Fruit fly (Drosophila melanogaster): ENCODE results near the gene ine.

ine gene

DNA sequence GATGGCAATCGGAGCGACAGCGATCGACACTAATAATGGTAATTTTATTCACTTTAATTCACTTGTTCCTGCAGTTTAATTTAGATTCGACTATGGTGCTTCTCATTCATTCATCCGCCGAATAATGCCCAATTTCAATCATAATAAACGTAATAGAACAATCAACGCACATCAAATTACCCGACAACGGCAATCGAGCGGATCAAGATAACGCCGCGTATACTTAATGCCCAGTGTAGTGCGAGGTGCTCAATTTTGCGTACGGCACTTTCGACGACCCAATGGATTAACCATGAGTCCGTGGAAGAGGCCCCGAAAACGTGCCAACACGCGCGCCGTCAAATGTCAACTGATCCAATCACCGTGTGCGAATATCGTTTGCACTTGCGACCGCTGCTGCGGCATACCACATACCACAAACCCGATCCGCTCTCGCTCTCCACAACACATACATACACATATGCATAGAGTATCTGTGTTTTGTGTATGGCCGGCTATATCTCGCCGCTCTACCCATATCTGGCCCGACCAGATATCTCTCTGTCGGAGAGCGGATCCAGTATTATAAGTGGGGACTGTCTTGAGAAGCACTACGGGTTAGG lies at the start of gene ine:
Gene ine (minus strand): TSS at position 351 of the 602 bp plus-strand sequence.
- TF ChIP-seq CG17801 (GFP tag; optimal IDR thresholded peaks at IDR 0.05; ENCODE audit: partially characterized antibody): no peak

DNA sequence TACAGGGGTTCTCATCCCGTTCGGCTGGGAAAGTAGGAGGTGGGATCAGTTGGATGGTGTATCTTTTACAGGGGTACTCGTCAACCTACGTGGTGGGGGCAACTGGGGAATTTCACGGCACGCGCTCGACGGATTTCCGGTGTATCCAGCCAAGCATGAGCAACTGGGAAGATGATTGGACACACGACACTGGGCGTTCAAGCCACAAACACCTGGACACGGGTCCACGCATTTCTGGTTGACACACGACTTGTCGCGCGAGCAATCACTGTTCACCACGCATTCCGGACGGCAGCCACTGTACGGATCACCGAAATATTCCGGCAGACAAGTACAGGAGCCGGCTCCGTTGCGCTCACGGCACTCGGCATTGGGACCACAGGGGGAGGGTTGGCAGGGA lies 44.5 kb upstream of the ine start:
- no peak for TF ChIP-seq CG17801 (GFP tag; optimal IDR thresholded peaks at IDR 0.05; ENCODE audit: partially characterized antibody)

DNA sequence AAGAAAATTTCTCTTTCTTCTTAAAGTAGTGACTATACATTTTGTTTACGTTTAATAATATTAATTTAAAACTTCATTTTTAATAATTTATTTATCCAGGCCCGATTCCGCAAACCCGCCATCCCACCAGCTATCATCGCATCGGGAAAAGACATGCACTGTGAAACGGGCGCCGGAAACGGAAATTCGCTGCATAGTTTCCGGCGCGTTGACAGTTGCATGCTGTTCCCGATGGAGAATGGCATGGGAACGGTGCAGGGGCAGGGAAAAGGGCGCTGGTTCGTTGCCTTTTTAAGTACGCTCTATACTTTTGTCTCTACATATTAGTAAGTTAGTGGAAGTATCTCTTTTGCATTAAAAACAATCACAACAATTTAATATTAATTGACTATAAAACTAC lies 1.2 kb upstream of the ine start:
- no peak for TF ChIP-seq CG17801 (GFP tag; optimal IDR thresholded peaks at IDR 0.05; ENCODE audit: partially characterized antibody)

DNA sequence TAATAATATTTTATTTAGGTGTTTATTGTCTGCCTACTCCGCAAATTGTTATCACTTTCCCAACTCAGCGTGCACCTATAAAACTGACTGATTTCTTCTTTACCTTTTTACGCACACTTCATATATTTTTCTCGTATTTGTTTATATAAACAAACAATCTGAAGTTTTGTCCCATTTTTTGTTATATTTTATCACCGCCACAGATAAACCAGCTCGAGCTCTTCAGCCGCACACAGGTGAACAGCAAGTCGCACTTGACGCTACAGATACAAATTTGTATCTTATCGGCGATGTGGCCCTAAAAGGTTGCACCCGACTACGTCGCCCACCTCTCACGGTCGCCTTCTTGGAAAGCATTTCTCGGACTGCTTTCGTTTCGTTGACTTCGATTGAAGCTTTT lies 1.4 kb downstream of the ine start:
- no peak for TF ChIP-seq CG17801 (GFP tag; optimal IDR thresholded peaks at IDR 0.05; ENCODE audit: partially characterized antibody)

DNA sequence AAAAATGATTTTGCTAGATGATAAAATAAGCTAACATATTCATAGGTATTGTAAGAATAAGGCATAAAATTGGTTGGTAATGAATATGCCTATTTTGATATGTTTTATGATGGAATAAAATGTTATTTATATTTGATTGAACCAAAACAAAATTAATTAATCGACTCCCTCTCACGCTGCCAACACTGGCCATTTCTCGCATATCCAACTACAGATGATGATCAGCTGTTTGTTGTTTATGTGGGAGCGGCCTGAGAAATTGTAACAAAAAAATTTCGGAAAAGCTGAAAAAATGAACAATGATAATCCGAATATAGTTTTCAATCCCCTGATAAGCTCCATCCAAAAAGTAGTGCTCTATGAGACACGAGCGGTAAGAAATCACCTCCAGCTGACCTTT lies 11.9 kb downstream of the ine start, which contains the start of gene FIG4:
Gene FIG4 (plus strand): TSS at position 229 of the 400 bp plus-strand sequence.
- peak; percentile 12 for TF ChIP-seq CG17801 (GFP tag; optimal IDR thresholded peaks at IDR 0.05; ENCODE audit: partially characterized antibody)

DNA sequence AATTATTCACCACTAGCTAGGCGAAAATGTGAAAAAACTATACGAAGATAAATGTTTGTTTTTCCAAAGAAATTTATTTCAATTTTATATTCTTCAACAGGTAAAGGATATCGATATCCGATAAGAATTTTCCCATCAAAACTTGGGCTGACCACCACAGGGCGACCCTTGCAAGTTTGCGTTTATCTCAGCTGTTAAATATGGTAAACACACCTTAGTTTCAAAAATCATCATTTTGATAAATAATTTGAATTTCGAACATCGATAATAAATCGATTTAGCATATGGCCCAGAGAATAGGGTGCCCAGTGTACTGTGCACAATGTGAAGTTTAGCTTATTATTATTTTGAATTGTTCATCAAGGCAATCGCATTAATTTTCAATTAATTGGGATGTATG lies 13.5 kb downstream of the ine start, which contains the start of the genes CG15443 and Paris:
Gene CG15443 (minus strand): TSS at position 125 of the 400 bp plus-strand sequence.
Gene Paris (plus strand): TSS at position 289 of the 400 bp plus-strand sequence.
- no peak for TF ChIP-seq CG17801 (GFP tag; optimal IDR thresholded peaks at IDR 0.05; ENCODE audit: partially characterized antibody)

DNA sequence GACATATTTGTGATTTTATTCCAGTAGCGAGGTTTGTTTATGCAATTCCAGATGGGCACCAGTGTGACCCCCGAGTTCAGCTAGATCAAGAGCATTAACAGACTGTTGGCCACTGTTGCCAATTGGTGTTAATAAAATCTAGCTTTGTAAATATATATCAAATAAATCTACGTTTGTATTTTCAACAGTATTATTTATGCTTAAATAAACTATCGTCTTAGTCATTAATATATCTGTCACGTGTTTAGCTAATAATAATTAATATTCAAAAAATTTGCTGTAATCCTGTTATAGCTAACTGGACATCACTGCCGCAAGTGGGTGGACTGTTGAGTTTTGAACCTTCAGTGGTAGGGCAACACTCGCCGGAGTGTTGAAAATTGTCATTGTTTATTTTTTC lies 17.3 kb downstream of the ine start, which contains the start of the genes mRpL27 and CG15435:
Gene mRpL27 (minus strand): TSS at position 96 of the 400 bp plus-strand sequence.
Gene CG15435 (plus strand): TSS at position 187 of the 400 bp plus-strand sequence.
- no peak for TF ChIP-seq CG17801 (GFP tag; optimal IDR thresholded peaks at IDR 0.05; ENCODE audit: partially characterized antibody)

DNA sequence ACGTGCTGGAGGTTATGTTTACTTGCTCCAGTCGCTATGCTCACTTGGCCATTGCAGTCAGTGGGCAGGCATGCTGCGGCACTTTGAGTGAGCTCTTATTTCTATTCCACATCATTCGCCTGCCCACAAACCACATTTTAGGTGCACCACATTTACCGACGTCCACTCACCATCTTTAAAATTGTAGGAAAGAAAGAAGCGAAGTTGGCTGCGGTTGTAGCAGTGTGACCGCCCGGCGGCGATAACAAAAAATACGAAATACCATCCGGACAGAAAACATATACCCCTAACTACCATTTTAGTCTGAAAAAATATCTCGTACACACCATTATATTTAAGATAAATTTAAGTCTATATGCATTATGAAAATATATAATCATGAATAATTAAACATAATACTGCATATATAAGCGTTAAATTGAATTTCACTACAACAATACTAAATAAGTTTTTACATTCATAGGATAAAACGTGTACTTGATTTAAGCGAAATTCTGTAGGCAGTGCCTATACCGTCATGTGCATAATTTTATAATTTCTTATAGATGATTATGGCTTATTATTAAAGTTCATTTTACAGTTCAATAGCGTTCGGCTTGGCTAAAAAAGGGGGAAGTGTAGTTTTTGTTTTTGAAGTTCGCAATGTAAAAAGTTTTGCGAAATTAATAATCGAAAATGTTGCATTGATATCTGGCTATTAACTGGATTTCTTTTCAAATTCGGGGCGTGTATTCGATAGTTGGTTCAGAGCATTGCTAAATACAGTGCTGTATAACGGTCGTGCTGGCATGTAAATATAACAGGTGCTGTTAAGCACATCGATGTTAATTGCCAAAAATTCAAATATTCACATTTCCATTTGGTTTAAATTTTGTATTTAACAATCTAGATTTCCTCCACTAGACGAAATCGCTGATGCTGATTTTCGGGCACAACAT lies 18.4 kb downstream of the ine start, which contains the start of gene RpL27A:
Gene RpL27A (minus strand): TSS at position 246 of the 938 bp plus-strand sequence.
- TF ChIP-seq CG17801 (GFP tag; optimal IDR thresholded peaks at IDR 0.05; ENCODE audit: partially characterized antibody): peak; percentile 61

DNA sequence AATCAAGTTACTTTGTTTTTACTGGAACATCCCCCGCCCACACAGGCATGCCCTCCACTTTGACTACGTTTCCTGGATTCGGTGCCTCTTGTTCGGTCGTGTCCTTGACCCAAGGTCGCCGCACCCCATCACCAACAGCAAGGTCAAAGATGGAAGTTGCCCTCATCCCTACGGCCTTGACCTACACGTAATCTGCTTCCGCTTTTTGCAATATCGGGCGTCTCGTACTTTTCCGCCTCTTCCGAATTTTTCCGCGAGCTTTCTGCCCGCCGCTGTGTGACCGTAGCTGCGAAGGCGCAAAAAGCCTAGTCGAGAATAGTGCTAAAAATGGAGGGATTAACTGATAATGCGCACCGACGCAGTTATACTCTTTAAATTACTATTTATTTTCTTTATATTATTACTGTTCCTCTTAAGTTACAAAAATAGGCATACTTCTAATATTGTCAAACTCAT lies 20.3 kb downstream of the ine start, which contains the start of gene Gs1l:
Gene Gs1l (minus strand): TSS at position 269 of the 456 bp plus-strand sequence.
- TF ChIP-seq CG17801 (GFP tag; optimal IDR thresholded peaks at IDR 0.05; ENCODE audit: partially characterized antibody): peak; percentile 26

DNA sequence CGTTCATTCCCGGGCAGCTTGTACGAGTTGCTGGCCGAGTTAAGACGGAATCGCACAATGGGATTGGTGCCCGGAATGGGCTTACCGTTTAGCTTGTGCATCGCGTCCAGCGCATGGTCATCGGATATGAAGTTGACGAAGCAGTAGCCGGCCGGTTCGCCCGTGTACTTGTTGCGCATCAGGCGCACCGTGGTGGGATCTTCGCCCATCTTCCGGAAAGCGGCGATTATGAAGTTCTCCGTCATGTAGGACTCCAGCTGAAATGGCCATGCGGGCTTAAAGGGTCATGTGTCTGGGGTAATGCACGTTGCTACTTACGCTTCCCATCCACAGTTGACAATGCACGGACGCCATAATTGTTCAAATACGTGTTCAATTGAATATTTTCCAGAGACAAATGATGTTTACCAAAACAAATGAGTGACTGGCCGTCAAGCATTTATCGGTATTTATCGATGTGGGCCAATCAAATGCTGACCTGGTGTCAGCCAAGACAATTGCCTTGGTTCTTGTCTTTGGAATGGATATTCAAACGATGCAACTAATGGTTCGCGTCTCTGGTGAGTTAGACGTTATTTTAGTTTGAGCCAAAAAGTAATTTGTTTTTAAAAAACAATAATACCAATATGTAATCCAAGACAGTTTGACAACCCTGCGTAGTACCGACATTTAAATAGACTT lies 22.7 kb downstream of the ine start, which contains the start of the genes Secp43 and ND-B8:
Gene Secp43 (minus strand): TSS at position 445 of the 681 bp plus-strand sequence.
Gene ND-B8 (plus strand): TSS at position 618 of the 681 bp plus-strand sequence.
- TF ChIP-seq CG17801 (GFP tag; optimal IDR thresholded peaks at IDR 0.05; ENCODE audit: partially characterized antibody): no peak

DNA sequence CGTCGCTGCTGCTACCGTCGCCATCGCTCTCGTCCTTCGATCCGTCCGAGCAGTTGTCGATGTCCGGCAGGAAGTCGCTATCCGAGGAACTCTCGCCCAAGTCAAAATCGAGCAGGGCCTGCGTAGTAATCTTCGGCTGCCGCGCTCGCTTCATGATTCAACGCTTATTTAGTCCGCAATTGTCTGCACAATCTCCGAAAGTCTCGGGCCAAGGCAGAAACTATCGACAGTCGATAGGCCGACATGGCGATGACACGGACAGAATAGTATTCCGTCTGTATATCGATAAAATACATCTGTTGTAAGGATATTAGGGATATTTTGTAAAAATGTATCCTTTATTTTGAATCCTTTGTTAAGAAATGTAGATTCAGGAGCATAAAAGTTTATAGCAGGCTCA lies 24.0 kb downstream of the ine start, which contains the start of gene CG15439:
Gene CG15439 (minus strand): TSS at position 241 of the 400 bp plus-strand sequence.
- no peak for TF ChIP-seq CG17801 (GFP tag; optimal IDR thresholded peaks at IDR 0.05; ENCODE audit: partially characterized antibody)

DNA sequence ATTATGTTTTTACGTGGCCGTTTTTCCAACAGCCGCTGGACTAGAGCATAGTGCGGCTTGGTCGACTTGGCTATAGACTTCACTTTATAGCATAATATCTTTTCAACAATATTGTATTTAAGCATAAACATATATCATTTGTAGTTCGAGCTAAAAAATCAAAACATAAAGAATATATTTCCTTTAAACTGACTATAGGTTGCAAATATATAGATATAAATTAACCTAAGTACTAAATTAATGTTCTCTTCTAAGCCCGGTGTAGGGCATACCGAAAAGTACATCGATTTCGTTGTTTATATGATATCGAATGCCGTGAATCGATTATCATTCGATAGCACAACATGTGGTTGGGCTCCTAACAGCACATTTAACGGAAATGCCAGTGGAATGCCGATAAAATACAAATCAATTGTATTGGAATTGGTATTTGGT lies 28.2 kb downstream of the ine start, which contains the start of gene MFS18:
Gene MFS18 (minus strand): TSS at position 54 of the 435 bp plus-strand sequence.
- peak; percentile 89 for TF ChIP-seq CG17801 (GFP tag; optimal IDR thresholded peaks at IDR 0.05; ENCODE audit: partially characterized antibody)

DNA sequence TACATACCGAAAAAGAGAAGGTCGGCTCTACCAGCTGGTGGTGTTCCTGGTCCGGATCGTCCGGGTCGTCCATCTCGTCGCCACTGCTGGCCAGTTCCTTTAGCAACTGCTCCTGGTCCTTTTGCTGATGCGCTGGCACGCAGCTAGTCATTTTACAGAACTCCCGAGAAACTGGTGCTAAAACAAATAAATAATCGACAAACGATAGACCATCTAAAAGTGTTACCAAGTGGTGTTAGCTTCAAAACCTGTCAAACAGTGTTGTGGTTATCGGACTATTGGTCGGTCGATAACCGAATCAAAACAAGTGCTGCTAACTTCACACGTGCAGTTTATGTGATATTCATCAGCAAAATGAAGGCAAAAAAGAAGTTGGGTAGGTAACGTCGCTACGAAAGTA lies 32.4 kb downstream of the ine start, which contains the start of the genes morgue and Elp3:
Gene morgue (minus strand): TSS at position 224 of the 400 bp plus-strand sequence.
Gene Elp3 (plus strand): TSS at position 276 of the 400 bp plus-strand sequence.
- peak; percentile 3 for TF ChIP-seq CG17801 (GFP tag; optimal IDR thresholded peaks at IDR 0.05; ENCODE audit: partially characterized antibody)

DNA sequence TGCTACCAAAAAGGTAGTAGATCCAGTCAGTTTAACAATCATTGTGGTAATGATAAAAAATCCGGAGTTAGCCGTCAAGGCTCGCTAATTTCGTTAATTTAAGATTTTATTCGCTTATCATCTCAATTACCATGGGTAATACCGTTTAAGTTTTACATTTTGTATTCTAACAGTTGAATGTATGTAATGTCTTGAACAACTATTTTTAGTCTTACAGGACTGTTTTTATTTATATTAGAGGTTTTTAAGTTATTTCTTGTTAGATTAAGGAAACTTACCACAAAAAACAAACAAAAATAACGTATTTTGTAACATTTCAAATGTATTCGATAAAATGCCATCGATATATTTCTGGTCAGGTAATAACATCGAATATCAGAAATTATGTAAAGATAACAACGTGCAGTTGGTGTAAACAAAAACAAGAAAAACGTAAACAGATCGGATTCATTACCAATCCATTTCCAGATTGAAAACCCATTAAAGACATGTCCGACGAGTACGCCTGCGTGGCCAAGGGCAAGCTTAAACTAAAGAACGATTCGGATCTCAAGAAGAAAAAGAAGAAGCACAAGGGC lies 34.7 kb downstream of the ine start, which contains the start of the genes Sfp24F and CG15432:
Gene Sfp24F (minus strand): TSS at position 51 of the 578 bp plus-strand sequence.
Gene CG15432 (plus strand): TSS at position 311 of the 578 bp plus-strand sequence.
- TF ChIP-seq CG17801 (GFP tag; optimal IDR thresholded peaks at IDR 0.05; ENCODE audit: partially characterized antibody): peak; percentile 14
